Worm (Caenorhabditis elegans): ENCODE measurements around the gene F42A9.7.

The F42A9.7 gene

DNA sequence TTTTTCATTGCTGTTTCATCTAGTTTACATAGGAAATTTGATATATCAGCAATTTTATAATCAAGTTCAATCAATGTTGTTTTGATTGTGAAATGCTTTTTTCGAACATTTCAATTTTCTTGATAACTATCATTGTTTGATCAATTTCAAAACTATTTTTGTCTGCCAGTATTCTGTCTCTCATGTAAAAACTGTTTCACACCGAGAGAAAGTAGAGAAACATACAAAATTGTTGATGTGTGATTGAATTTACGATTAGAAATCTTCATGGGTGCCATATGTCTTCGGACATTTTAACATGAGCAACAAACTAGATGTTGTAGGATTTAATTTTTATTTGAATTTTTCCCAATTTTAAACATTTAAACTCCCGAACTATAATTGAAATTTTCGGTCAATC lies 33.7 kb upstream of the F42A9.7 start, which contains the start of gene C49C8.2:
Gene C49C8.2, plus strand, starts transcription at position 393 of the 400 bp plus-strand sequence.
- TF ChIP-seq pag-3 (tag; optimal IDR thresholded peaks at IDR 0.05; ENCODE audit: borderline replicate concordance), result no peak
- no peak for TF ChIP-seq ceh-45 (GFP tag; IDR thresholded peaks at IDR 0.05)
- TF ChIP-seq pat-9 (tag; optimal IDR thresholded peaks at IDR 0.05), result no peak
- TF ChIP-seq odd-2 (tag; optimal IDR thresholded peaks at IDR 0.05), result no peak
- no peak for TF ChIP-seq Y22D7AL.16 (tag; optimal IDR thresholded peaks at IDR 0.05)
- no peak for TF ChIP-seq pros-1 (tag; optimal IDR thresholded peaks at IDR 0.05)
- TF ChIP-seq lim-6 (tag; optimal IDR thresholded peaks at IDR 0.05), result no peak
- no peak for TF ChIP-seq ceh-48 (tag; optimal IDR thresholded peaks at IDR 0.05)
- TF ChIP-seq unc-86 (tag; optimal IDR thresholded peaks at IDR 0.05), result no peak

ce11 chrIV:8648502-8648901 lies 31.6 kb upstream of the F42A9.7 start, which contains the start of gene cyp-33E1:
Gene cyp-33E1, minus strand, starts transcription at chrIV:8648602.
- TF ChIP-seq ama-1 (optimal IDR thresholded peaks at IDR 0.05), result no peak
- no peak for TF ChIP-seq unc-42 (tag; optimal IDR thresholded peaks at IDR 0.05)
- no peak for TF ChIP-seq ttx-3 (tag; optimal IDR thresholded peaks at IDR 0.05)
- TF ChIP-seq lim-6 (tag; optimal IDR thresholded peaks at IDR 0.05), result no peak
- TF ChIP-seq lin-11 (tag; optimal IDR thresholded peaks at IDR 0.05), result no peak
- TF ChIP-seq che-1 (tag; optimal IDR thresholded peaks at IDR 0.05), result no peak
- TF ChIP-seq elt-2 (tag; optimal IDR thresholded peaks at IDR 0.05), result no peak
- TF ChIP-seq pax-1 (tag; optimal IDR thresholded peaks at IDR 0.05), result no peak
- TF ChIP-seq Y22D7AL.16 (tag; optimal IDR thresholded peaks at IDR 0.05), result no peak
- TF ChIP-seq nhr-11 (tag; optimal IDR thresholded peaks at IDR 0.05), result no peak
- TF ChIP-seq sox-2 (GFP tag; IDR thresholded peaks at IDR 0.05), result no peak
- no peak for TF ChIP-seq pqm-1 (tag; optimal IDR thresholded peaks at IDR 0.05)
- TF ChIP-seq tbx-2 (tag; optimal IDR thresholded peaks at IDR 0.05), result no peak
- TF ChIP-seq syd-9 (tag; optimal IDR thresholded peaks at IDR 0.05), result no peak
- no peak for TF ChIP-seq ceh-6 (GFP tag; optimal IDR thresholded peaks at IDR 0.05)

DNA sequence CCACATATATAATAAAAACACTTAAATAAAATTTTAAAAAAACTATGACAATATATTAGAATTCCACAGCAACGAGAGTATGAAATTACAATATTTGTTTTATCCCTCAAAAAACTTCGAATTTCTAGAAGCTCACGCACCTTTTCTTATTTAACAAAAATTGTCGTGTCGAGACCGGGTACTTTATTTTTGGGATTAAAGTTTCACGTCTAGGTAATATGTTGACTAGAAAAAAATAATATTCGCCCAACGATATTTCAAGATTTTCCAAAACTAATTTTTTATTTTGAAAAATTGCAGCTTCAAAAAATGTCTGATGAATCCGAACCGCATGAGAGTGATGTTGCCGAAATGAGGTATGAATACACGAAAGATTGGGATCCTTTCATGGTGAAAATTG lies 27.5 kb upstream of the F42A9.7 start, which contains the start of gene C49C8.3:
Gene C49C8.3, plus strand, starts transcription at position 301 of the 400 bp plus-strand sequence.
- TF ChIP-seq sdc-2 (tag; optimal IDR thresholded peaks at IDR 0.05) (no peak), tbx-7 (tag; optimal IDR thresholded peaks at IDR 0.05) (no peak), tbx-2 (tag; optimal IDR thresholded peaks at IDR 0.05) (no peak), pha-2 (tag; optimal IDR thresholded peaks at IDR 0.05) (no peak), ztf-16 (tag; optimal IDR thresholded peaks at IDR 0.05) (no peak), dmd-4 (tag; optimal IDR thresholded peaks at IDR 0.05; ENCODE audit: borderline replicate concordance) (no peak), nhr-11 (tag; optimal IDR thresholded peaks at IDR 0.05) (no peak), ttx-3 (tag; optimal IDR thresholded peaks at IDR 0.05) (no peak), pqm-1 (tag; optimal IDR thresholded peaks at IDR 0.05) (no peak), K02D7.2 (tag; optimal IDR thresholded peaks at IDR 0.05) (no peak), C38D4.7 (GFP tag; optimal IDR thresholded peaks at IDR 0.05) (no peak), hlh-6 (tag; optimal IDR thresholded peaks at IDR 0.05) (no peak), K09A11.1 (tag; optimal IDR thresholded peaks at IDR 0.05; ENCODE audit: insufficient read depth) (no peak), fkh-6 (tag; optimal IDR thresholded peaks at IDR 0.05) (no peak), unc-86 (tag; optimal IDR thresholded peaks at IDR 0.05) (no peak), Y22D7AL.16 (tag; optimal IDR thresholded peaks at IDR 0.05) (no peak), unc-3 (GFP tag; conservative IDR thresholded peaks at IDR 0.05) (no peak), unc-3 (tag; optimal IDR thresholded peaks at IDR 0.05) (no peak), T23F11.4 (GFP tag; optimal IDR thresholded peaks at IDR 0.05) (no peak), ceh-18 (tag; optimal IDR thresholded peaks at IDR 0.05) (no peak), ceh-45 (GFP tag; IDR thresholded peaks at IDR 0.05) (no peak)

ce11 chrIV:8638761-8639160 lies 21.8 kb upstream of the F42A9.7 start, which contains the start of gene F42A9.9:
Gene F42A9.9, minus strand, starts transcription at chrIV:8638861.
- TF ChIP-seq F13H6.1 (tag; optimal IDR thresholded peaks at IDR 0.05) (no peak), C38D4.7 (GFP tag; optimal IDR thresholded peaks at IDR 0.05) (no peak), unc-55 (GFP tag; optimal IDR thresholded peaks at IDR 0.05) (no peak), pros-1 (tag; optimal IDR thresholded peaks at IDR 0.05) (no peak)

Measured in whole organism, late embryonic.